Worm (Caenorhabditis elegans): Measurements from ENCODE around the gene catp-3.

ce11 chrV:8098239-8098638 lies 22.4 kb downstream of the catp-3 start, which contains the start of gene str-145:
- TF ChIP-seq snpc-4 (tag; optimal IDR thresholded peaks at IDR 0.05) (no peak), ama-1 (optimal IDR thresholded peaks at IDR 0.05) (no peak), ceh-44 (GFP tag; IDR thresholded peaks at IDR 0.05) (no peak), nhr-11 (tag; optimal IDR thresholded peaks at IDR 0.05) (no peak), lin-29 (GFP tag; IDR thresholded peaks at IDR 0.05) (no peak), cey-2 (tag; optimal IDR thresholded peaks at IDR 0.05; ENCODE audit: borderline replicate concordance, insufficient read depth) (no peak)
